Fruit fly (Drosophila melanogaster): ENCODE results near the gene CG14075.

Gene CG14075

dm6 chr3L:18968193-18968969, 16.4 kb upstream of the CG14075 start (continued):
- TF ChIP-seq E2f1 (GFP tag; IDR thresholded peaks at IDR 0.05): no peak
- no peak for TF ChIP-seq lilli (GFP tag; optimal IDR thresholded peaks at IDR 0.05)
- TF ChIP-seq Oaz (GFP tag; IDR thresholded peaks at IDR 0.05): 0 out of 2 replicates have a peak, but pooled peaks have one; percentile 5
- TF ChIP-seq CG6791 (GFP tag; IDR thresholded peaks at IDR 0.05; ENCODE audit: partially characterized antibody): 0 out of 3 replicates have a peak, but pooled peaks have one; percentile 39
- TF ChIP-seq CG10147 (GFP tag; optimal IDR thresholded peaks at IDR 0.05): no peak
- TF ChIP-seq zfh1 (GFP tag; IDR thresholded peaks at IDR 0.05): 0 out of 3 replicates have a peak, but pooled peaks have one; percentile 21
- TF ChIP-seq CG8290 (GFP tag; optimal IDR thresholded peaks at IDR 0.05): no peak
- peak in 1 of 2 experiments; percentile 33 for TF ChIP-seq CG8290 (tag; optimal IDR thresholded peaks at IDR 0.05)
- peak; percentile 13; the same call in 1 of the 2 replicates for TF ChIP-seq onecut (GFP tag; IDR thresholded peaks at IDR 0.05)
- peak; percentile 20 for TF ChIP-seq HmgZ (tag; optimal IDR thresholded peaks at IDR 0.05)
- 0 out of 3 replicates have a peak, but pooled peaks have one; percentile 51 for TF ChIP-seq Optix (GFP tag; IDR thresholded peaks at IDR 0.05)
- TF ChIP-seq Hsf (GFP tag; optimal IDR thresholded peaks at IDR 0.05): peak; percentile 10
- TF ChIP-seq CG8359 (GFP tag; optimal IDR thresholded peaks at IDR 0.05; ENCODE audit: borderline replicate concordance): peak; percentile 8
- no peak for TF ChIP-seq ems (GFP tag; optimal IDR thresholded peaks at IDR 0.05)
- peak; percentile 75 for TF ChIP-seq Med (GFP tag)
- TF ChIP-seq CG3726 (GFP tag; IDR thresholded peaks at IDR 0.05): 0 out of 3 replicates have a peak, but pooled peaks have one; percentile 11
- no peak for TF ChIP-seq pan (optimal IDR thresholded peaks at IDR 0.05)
- peak in 1 of 2 experiments; percentile 11 for TF ChIP-seq pan (GFP tag; optimal IDR thresholded peaks at IDR 0.05 in 1 of 2, IDR thresholded peaks at IDR 0.05 in 1 of 2)
- peak in 1 of 2 experiments; percentile 17 for TF ChIP-seq Trl (optimal IDR thresholded peaks at IDR 0.05)
- TF ChIP-seq Trl (GFP tag; optimal IDR thresholded peaks at IDR 0.05): no peak
- peak; percentile 36 for TF ChIP-seq Deaf1 (tag; optimal IDR thresholded peaks at IDR 0.05)
- TF ChIP-seq ken (GFP tag; IDR thresholded peaks at IDR 0.05): 0 out of 3 replicates have a peak, but pooled peaks have one; percentile 18

dm6 chr3L:18976720-18977119, 8.0 kb upstream of the CG14075 start:
- no peak for TF ChIP-seq salm (tag; optimal IDR thresholded peaks at IDR 0.05)
- TF ChIP-seq zfh2 (GFP tag; optimal IDR thresholded peaks at IDR 0.05): no peak
- TF ChIP-seq CG43689 (GFP tag; IDR thresholded peaks at IDR 0.05): no peak
- no peak for TF ChIP-seq C15 (GFP tag; IDR thresholded peaks at IDR 0.05)
- no peak for TF ChIP-seq ranshi (GFP tag; IDR thresholded peaks at IDR 0.05)
- no peak for TF ChIP-seq CG10431 (GFP tag; optimal IDR thresholded peaks at IDR 0.05)
- no peak for TF ChIP-seq cas (GFP tag; IDR thresholded peaks at IDR 0.05)
- TF ChIP-seq CG3995 (GFP tag; optimal IDR thresholded peaks at IDR 0.05): no peak
- TF ChIP-seq CG17361 (GFP tag; IDR thresholded peaks at IDR 0.05): no peak
- TF ChIP-seq fd3F (GFP tag; optimal IDR thresholded peaks at IDR 0.05): no peak
- no peak for TF ChIP-seq E2f1 (GFP tag; IDR thresholded peaks at IDR 0.05)
- no peak for TF ChIP-seq Fer3 (tag; optimal IDR thresholded peaks at IDR 0.05)
- TF ChIP-seq prd (optimal IDR thresholded peaks at IDR 0.05): no peak
- no peak for TF ChIP-seq prd (GFP tag; IDR thresholded peaks at IDR 0.05)
- no peak for TF ChIP-seq Bgb (GFP tag; IDR thresholded peaks at IDR 0.05; ENCODE audit: partially characterized antibody)
- no peak for TF ChIP-seq inv (GFP tag; IDR thresholded peaks at IDR 0.05; ENCODE audit: partially characterized antibody)
- TF ChIP-seq CG17612 (GFP tag; IDR thresholded peaks at IDR 0.05): no peak
- TF ChIP-seq CG6813 (GFP tag; optimal IDR thresholded peaks at IDR 0.05): no peak
- no peak for TF ChIP-seq sr (GFP tag; IDR thresholded peaks at IDR 0.05)
- TF ChIP-seq dpn (GFP tag; optimal IDR thresholded peaks at IDR 0.05): no peak
